Fruit fly (Drosophila melanogaster) whole organism, embryonic: ENCODE data around the gene iav.

Source experiments
- ATbp ChIP-seq: fragments of 200-800 bp; sonication (Bioruptor generic); optimal IDR thresholded peaks from 2 replicates; lab custom pipeline; 2017; ENCODE audit warnings: missing biosample characterization, mild to moderate bottlenecking, missing genetic modification characterization, missing genetic modification reagents
- BEAF-32 ChIP-seq: fragments of 200-800 bp; sonication (Bioruptor generic); optimal IDR thresholded peaks from 3 replicates; lab custom pipeline; 2017; ENCODE audit warnings: missing biosample characterization, missing genetic modification characterization, mild to moderate bottlenecking, moderate library complexity, missing genetic modification reagents
- Bteb2 ChIP-seq: fragments of 200-800 bp; sonication (Bioruptor generic); optimal IDR thresholded peaks from 2 replicates; lab custom pipeline; 2016; ENCODE audit warnings: missing biosample characterization, missing genetic modification characterization
- CG10654 ChIP-seq: fragments of 200-800 bp; sonication (Bioruptor generic); optimal IDR thresholded peaks from 2 replicates; lab custom pipeline; 2016; ENCODE audit warnings: missing biosample characterization, missing genetic modification characterization
- CG11398 ChIP-seq: fragments of 200-800 bp; sonication (Bioruptor generic); optimal IDR thresholded peaks from 2 replicates; lab custom pipeline; 2016; ENCODE audit warnings: missing biosample characterization, missing genetic modification characterization
- CG11504 ChIP-seq: fragments of 200-800 bp; sonication (Bioruptor generic); optimal IDR thresholded peaks from 3 replicates; lab custom pipeline; 2019; ENCODE audit warnings: missing biosample characterization, mild to moderate bottlenecking, missing genetic modification characterization, moderate library complexity
- CG11723 ChIP-seq: fragments of 200-800 bp; sonication (Bioruptor generic); optimal IDR thresholded peaks from 2 replicates; lab custom pipeline; 2017; ENCODE audit warnings: missing biosample characterization, mild to moderate bottlenecking, missing genetic modification characterization
- CG13123 ChIP-seq: fragments of 200-800 bp; sonication (Bioruptor generic); optimal IDR thresholded peaks from 2 replicates; lab custom pipeline; 2016; ENCODE audit warnings: missing biosample characterization, missing genetic modification characterization
- CG14860 ChIP-seq: fragments of 200-800 bp; sonication (Bioruptor generic); IDR thresholded peaks from 3 replicates; pipeline ENCODE4 v1.3.6; 2022; ENCODE audit warnings: missing biosample characterization, missing genetic modification characterization; ENCODE audit not compliant: partially characterized antibody
- CG15269 ChIP-seq: fragments of 200-800 bp; sonication (Bioruptor generic); optimal IDR thresholded peaks from 2 replicates; lab custom pipeline; 2018; ENCODE audit warnings: missing biosample characterization, mild to moderate bottlenecking, missing genetic modification characterization, moderate library complexity
- CG18619 ChIP-seq: fragments of 200-800 bp; sonication (Bioruptor generic); optimal IDR thresholded peaks from 3 replicates; lab custom pipeline; 2017; ENCODE audit warnings: missing biosample characterization, mild to moderate bottlenecking, missing genetic modification characterization
- CG31365 ChIP-seq: fragments of 200-800 bp; sonication (Bioruptor generic); optimal IDR thresholded peaks from 2 replicates; lab custom pipeline; 2018; ENCODE audit warnings: missing biosample characterization, mild to moderate bottlenecking, missing genetic modification characterization
- CG31388 ChIP-seq: fragments of 200-800 bp; sonication (Bioruptor generic); optimal IDR thresholded peaks from 2 replicates; lab custom pipeline; 2016; ENCODE audit warnings: missing biosample characterization, missing genetic modification characterization
- CG3163 ChIP-seq: fragments of 200-800 bp; sonication (Bioruptor generic); optimal IDR thresholded peaks from 3 replicates; lab custom pipeline; 2016; ENCODE audit warnings: missing biosample characterization, missing genetic modification characterization
- CG4328 ChIP-seq: fragments of 200-800 bp; sonication (Bioruptor generic); optimal IDR thresholded peaks from 3 replicates; lab custom pipeline; 2017; ENCODE audit warnings: missing biosample characterization, missing genetic modification reagents, missing genetic modification characterization
- CG4854 ChIP-seq: fragments of 200-800 bp; sonication (Bioruptor generic); optimal IDR thresholded peaks from 2 replicates; lab custom pipeline; 2016; ENCODE audit warnings: missing biosample characterization, missing genetic modification characterization, inconsistent platforms
- CG6813 ChIP-seq: fragments of 200-800 bp; sonication (Bioruptor generic); optimal IDR thresholded peaks from 2 replicates; lab custom pipeline; 2017; ENCODE audit warnings: missing biosample characterization, missing genetic modification characterization, mild to moderate bottlenecking, moderate library complexity, missing genetic modification reagents
- CG7556 ChIP-seq: fragments of 200-800 bp; sonication (Bioruptor generic); optimal IDR thresholded peaks from 2 replicates; lab custom pipeline; 2017; ENCODE audit warnings: missing biosample characterization, mild to moderate bottlenecking, missing genetic modification characterization
- CG8281 ChIP-seq: fragments of 200-800 bp; sonication (Bioruptor generic); optimal IDR thresholded peaks from 2 replicates; lab custom pipeline; 2018; ENCODE audit warnings: missing biosample characterization, mild to moderate bottlenecking, missing genetic modification characterization, moderate library complexity
- CG8924 ChIP-seq: fragments of 200-800 bp; optimal IDR thresholded peaks from 3 replicates; lab custom pipeline; 2019; ENCODE audit warnings: missing biosample characterization, mild to moderate bottlenecking, missing genetic modification characterization, moderate library complexity
- Chrac-16 ChIP-seq: fragments of 200-800 bp; sonication (Bioruptor generic); optimal IDR thresholded peaks from 3 replicates; lab custom pipeline; 2016; ENCODE audit warnings: missing biosample characterization, missing genetic modification characterization
- CoRest ChIP-seq: fragments of 200-800 bp; sonication (Bioruptor generic); optimal IDR thresholded peaks from 3 replicates; lab custom pipeline; 2018; ENCODE audit warnings: missing biosample characterization, mild to moderate bottlenecking, missing genetic modification characterization, moderate library complexity
- D ChIP-seq, 2 experiments: fragments of 200-800 bp in 1 of 2; fragments of >200 bp in 1 of 2; sonication (Bioruptor generic) in 1 of 2; optimal IDR thresholded peaks; 2 replicates in 1 of 2; 3 replicates in 1 of 2; lab custom pipeline; 2017; ENCODE audit warnings: mild to moderate bottlenecking in 1 of 2, missing biosample characterization in 1 of 2, missing genetic modification characterization in 1 of 2, missing genetic modification reagents in 1 of 2
- Dek ChIP-seq: fragments of 200-800 bp; sonication (Bioruptor generic); optimal IDR thresholded peaks from 3 replicates; lab custom pipeline; 2019; ENCODE audit warnings: missing biosample characterization, mild to moderate bottlenecking, missing genetic modification characterization, moderate library complexity
- Dfd ChIP-seq, 2 experiments: fragments of >200 bp; optimal IDR thresholded peaks; 2 replicates each; lab custom pipeline; 2017; ENCODE audit warnings: missing biosample characterization in 2 of 2, missing genetic modification characterization in 2 of 2
- Elba2 ChIP-seq: fragments of 200-800 bp; sonication (Bioruptor generic); optimal IDR thresholded peaks from 3 replicates; lab custom pipeline; 2016; ENCODE audit warnings: missing biosample characterization, missing genetic modification characterization
- Hr39 ChIP-seq: fragments of >200 bp; optimal IDR thresholded peaks from 2 replicates; lab custom pipeline; 2017
- NFAT ChIP-seq: fragments of 200-800 bp; sonication (Bioruptor generic); IDR thresholded peaks from 2 replicates; pipeline ENCODE4 v1.3.6; 2022; ENCODE audit warnings: missing biosample characterization, missing genetic modification characterization
- Neu2 ChIP-seq: fragments of 200-800 bp; sonication (Bioruptor generic); optimal IDR thresholded peaks from 3 replicates; lab custom pipeline; 2016; ENCODE audit warnings: missing biosample characterization, missing genetic modification characterization, borderline replicate concordance
- Pdp1 ChIP-seq, 2 experiments: fragments of 200-800 bp; sonication (Bioruptor generic); optimal IDR thresholded peaks; 3 replicates each; lab custom pipeline; 2016; ENCODE audit warnings: missing biosample characterization in 2 of 2, missing genetic modification characterization in 2 of 2, mild to moderate bottlenecking in 1 of 2, moderate library complexity in 1 of 2
- Six4 ChIP-seq: fragments of 200-800 bp; sonication (Bioruptor generic); optimal IDR thresholded peaks from 2 replicates; lab custom pipeline; 2016; ENCODE audit warnings: missing biosample characterization, missing genetic modification characterization
- TFAM ChIP-seq: fragments of 200-800 bp; sonication (Bioruptor generic); optimal IDR thresholded peaks from 2 replicates; lab custom pipeline; 2017; ENCODE audit warnings: missing biosample characterization, missing genetic modification characterization, inconsistent platforms
- ato ChIP-seq: fragments of 200-800 bp; sonication (Bioruptor generic); IDR thresholded peaks from 2 replicates; pipeline ENCODE4 v1.3.6; 2022; ENCODE audit warnings: missing biosample characterization, missing genetic modification characterization; ENCODE audit not compliant: partially characterized antibody
- bowl ChIP-seq: fragments of 200-800 bp; sonication (Bioruptor generic); IDR thresholded peaks from 2 replicates; pipeline ENCODE4 v1.3.6; 2022; ENCODE audit warnings: missing biosample characterization, missing genetic modification characterization
- br ChIP-seq: fragments of >200 bp; optimal IDR thresholded peaks from 2 replicates; lab custom pipeline; 2017
- chif ChIP-seq, 2 experiments: fragments of 200-800 bp; sonication (Bioruptor generic); optimal IDR thresholded peaks; 3 replicates each; lab custom pipeline; 2016; ENCODE audit warnings: missing biosample characterization in 2 of 2, missing genetic modification characterization in 2 of 2
- chn ChIP-seq: fragments of 200-800 bp; sonication (Bioruptor generic); optimal IDR thresholded peaks from 2 replicates; lab custom pipeline; 2016; ENCODE audit warnings: missing biosample characterization, missing genetic modification characterization
- disco-r ChIP-seq: fragments of 200-800 bp; sonication (Bioruptor generic); optimal IDR thresholded peaks from 2 replicates; lab custom pipeline; 2016; ENCODE audit warnings: missing biosample characterization, missing genetic modification characterization
- dm ChIP-seq: fragments of 200-800 bp; sonication (Bioruptor generic); optimal IDR thresholded peaks from 3 replicates; lab custom pipeline; 2016; ENCODE audit warnings: missing biosample characterization, missing genetic modification characterization
- gcm ChIP-seq: fragments of 200-800 bp; sonication (Bioruptor generic); optimal IDR thresholded peaks from 2 replicates; lab custom pipeline; 2019; ENCODE audit warnings: missing biosample characterization, mild to moderate bottlenecking, missing genetic modification characterization, moderate library complexity
- gt ChIP-seq: fragments of 200-800 bp; sonication (Bioruptor generic); IDR thresholded peaks from 2 replicates; pipeline ENCODE4 v1.3.6; 2022; ENCODE audit warnings: missing biosample characterization, missing genetic modification characterization
- jigr1 ChIP-seq: fragments of 200-800 bp; sonication (Bioruptor generic); IDR thresholded peaks from 3 replicates; pipeline ENCODE4 v1.3.6; 2022; ENCODE audit warnings: missing biosample characterization, missing genetic modification characterization
- klu ChIP-seq: fragments of 200-800 bp; sonication (Bioruptor generic); IDR thresholded peaks from 2 replicates; pipeline ENCODE4 v1.3.6; 2022; ENCODE audit warnings: missing biosample characterization, missing genetic modification characterization
- lmd ChIP-seq: fragments of 200-800 bp; sonication (Bioruptor generic); IDR thresholded peaks from 2 replicates; pipeline ENCODE4 v1.3.6; 2022; ENCODE audit warnings: missing biosample characterization, missing genetic modification characterization
- nau ChIP-seq: fragments of 200-800 bp; sonication (Bioruptor generic); optimal IDR thresholded peaks from 3 replicates; lab custom pipeline; 2017; ENCODE audit warnings: missing biosample characterization, mild to moderate bottlenecking, missing genetic modification characterization, missing genetic modification reagents
- pros ChIP-seq: fragments of 200-800 bp; sonication (Bioruptor generic); optimal IDR thresholded peaks from 3 replicates; lab custom pipeline; 2019; ENCODE audit warnings: missing biosample characterization, mild to moderate bottlenecking, missing genetic modification characterization, moderate library complexity
- sim ChIP-seq: fragments of 200-800 bp; sonication (Bioruptor generic); IDR thresholded peaks from 2 replicates; pipeline ENCODE4 v1.3.6; 2022; ENCODE audit warnings: missing biosample characterization, missing genetic modification characterization
- usp ChIP-seq: fragments of >200 bp; optimal IDR thresholded peaks from 2 replicates; lab custom pipeline; 2017; ENCODE audit warnings: missing biosample characterization, missing genetic modification characterization
- vnd ChIP-seq: fragments of 200-800 bp; sonication (Bioruptor generic); IDR thresholded peaks from 3 replicates; pipeline ENCODE4 v1.3.6; 2022; ENCODE audit warnings: missing biosample characterization, missing genetic modification characterization; ENCODE audit not compliant: partially characterized antibody
- zen2 ChIP-seq: fragments of 200-800 bp; sonication (Bioruptor generic); IDR thresholded peaks from 3 replicates; pipeline ENCODE4 v1.3.6; 2022; ENCODE audit warnings: missing biosample characterization, missing genetic modification characterization; ENCODE audit not compliant: partially characterized antibody
- zfh2 ChIP-seq: fragments of 200-800 bp; sonication (Bioruptor generic); optimal IDR thresholded peaks from 2 replicates; lab custom pipeline; 2016; ENCODE audit warnings: missing biosample characterization, missing genetic modification characterization

iav gene

DNA sequence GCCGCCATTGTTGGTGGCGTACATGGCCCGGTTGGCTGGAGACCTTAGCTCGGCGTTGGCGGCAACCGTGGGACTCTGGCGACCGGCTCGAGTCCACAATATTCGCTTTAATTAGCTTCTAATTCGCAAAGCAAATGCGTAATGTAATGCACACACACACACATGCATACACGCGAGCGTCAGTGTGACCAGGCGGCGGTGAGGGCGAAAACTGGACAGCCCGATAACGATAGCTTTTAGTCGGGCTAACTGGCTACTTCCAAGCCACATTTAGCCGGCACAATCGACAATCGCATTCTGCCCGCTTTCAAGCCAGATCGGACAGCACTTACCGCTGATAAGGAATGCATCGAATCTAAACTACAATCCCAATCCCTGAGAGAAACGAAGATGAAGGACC lies 6.9 kb downstream of the iav start, which contains the start of the genes Nf-YC and xit (continued):
- TF ChIP-seq CG15269 (tag; lab: Kevin White, UChicago) (no peak), Six4 (GFP tag; lab: Kevin White, UChicago) (no peak), br (lab: Kevin White, UChicago) (no peak), disco-r (GFP tag; lab: Kevin White, UChicago) (no peak), CG31388 (GFP tag; lab: Kevin White, UChicago) (no peak), CG8281 (tag; lab: Kevin White, UChicago) (no peak), CG11504 (tag; lab: Kevin White, UChicago) (no peak), zen2 (GFP tag; lab: Robert Waterston, UW) (peak; percentile 41; the same call in 1 of the 3 replicates), Hr39 (lab: Kevin White, UChicago) (no peak), lmd (GFP tag; lab: Robert Waterston, UW) (no peak; the same call in 1 of the 2 replicates), vnd (GFP tag; lab: Robert Waterston, UW) (peak; percentile 43; the same call in 1 of the 3 replicates), CG18619 (no peak), usp (no peak), CG31365 (tag; lab: Kevin White, UChicago) (no peak), CG7556 (GFP tag; lab: Kevin White, UChicago) (no peak), pros (no peak), ato (GFP tag; lab: Robert Waterston, UW) (0 out of 2 replicates have a peak, but pooled peaks have one; percentile 39), Elba2 (peak; percentile 40), CG13123 (GFP tag; lab: Kevin White, UChicago) (no peak), Dfd (GFP tag; optimal IDR thresholded peaks at IDR 0.05; lab: Kevin White, UChicago) (no peak), CG8924 (peak; percentile 11), CG10654 (GFP tag; lab: Kevin White, UChicago) (no peak), gcm (GFP tag; lab: Kevin White, UChicago) (no peak), CG6813 (GFP tag; lab: Kevin White, UChicago) (no peak), Chrac-16 (no peak), dm (peak; percentile 42), CoRest (tag; lab: Kevin White, UChicago) (no peak), Dek (tag; lab: Kevin White, UChicago) (no peak), chif (GFP tag; optimal IDR thresholded peaks at IDR 0.05; lab: Kevin White, UChicago) (no peak), Pdp1 (GFP tag; optimal IDR thresholded peaks at IDR 0.05; lab: Kevin White, UChicago) (peak in 1 of 2 experiments; percentile 77), klu (GFP tag; lab: Robert Waterston, UW) (no peak), CG4854 (GFP tag; lab: Kevin White, UChicago) (no peak), NFAT (GFP tag; lab: Robert Waterston, UW) (no peak), BEAF-32 (GFP tag; lab: Kevin White, UChicago) (peak; percentile 70), Neu2 (GFP tag; lab: Kevin White, UChicago) (no peak), CG4328 (GFP tag; lab: Kevin White, UChicago) (no peak), sim (no peak), TFAM (GFP tag; lab: Kevin White, UChicago) (no peak), chn (GFP tag; lab: Kevin White, UChicago) (no peak), ATbp (GFP tag; lab: Kevin White, UChicago) (no peak), zfh2 (peak; percentile 24), CG11398 (GFP tag; lab: Kevin White, UChicago) (no peak), gt (GFP tag; lab: Robert Waterston, UW) (no peak), jigr1 (GFP tag; lab: Robert Waterston, UW) (no peak), nau (GFP tag; lab: Kevin White, UChicago) (no peak), CG14860 (GFP tag; lab: Robert Waterston, UW) (peak; percentile 37; the same call in 1 of the 3 replicates), D (optimal IDR thresholded peaks at IDR 0.05; lab: Kevin White, UChicago) (no peak), D (GFP tag; optimal IDR thresholded peaks at IDR 0.05; lab: Kevin White, UChicago) (no peak), CG3163 (no peak), bowl (GFP tag; lab: Robert Waterston, UW) (no peak), CG11723 (no peak), Bteb2 (no peak)
